Worm (Caenorhabditis elegans): ENCODE measurements around the gene din-1.

Gene din-1

DNA sequence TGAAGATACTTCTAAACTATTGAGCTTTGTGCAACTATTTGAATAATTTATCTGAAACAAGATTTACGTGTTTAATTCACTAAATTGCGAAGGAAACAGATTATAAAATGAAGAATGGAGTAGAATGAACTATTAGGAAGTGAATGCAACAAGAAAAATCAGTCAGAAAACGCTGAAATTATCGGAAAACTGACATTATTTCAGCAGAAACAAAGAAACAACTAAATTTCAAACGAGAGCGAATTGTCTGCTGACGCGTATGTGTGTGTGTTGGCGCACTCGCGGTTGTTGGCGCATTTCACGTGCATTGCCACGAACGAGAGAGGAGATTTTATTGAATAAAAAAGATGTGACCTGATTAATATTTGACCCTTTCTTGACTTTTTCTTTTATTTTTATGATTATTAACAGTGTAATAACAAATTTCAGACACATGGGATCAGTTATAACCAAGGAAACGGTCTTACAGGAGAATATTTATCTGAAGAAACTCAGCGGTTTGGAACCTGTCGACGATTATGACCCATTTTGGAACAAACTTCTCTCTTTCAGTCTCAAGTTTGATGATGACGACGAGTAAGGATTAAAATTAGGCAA is 42.6 kb upstream of the din-1 start, which contains the start of the genes trr-1 and C47D12.2 (continued):
- no peak for TF ChIP-seq Y79H2A.3 (GFP tag; conservative IDR thresholded peaks at IDR 0.05)

DNA sequence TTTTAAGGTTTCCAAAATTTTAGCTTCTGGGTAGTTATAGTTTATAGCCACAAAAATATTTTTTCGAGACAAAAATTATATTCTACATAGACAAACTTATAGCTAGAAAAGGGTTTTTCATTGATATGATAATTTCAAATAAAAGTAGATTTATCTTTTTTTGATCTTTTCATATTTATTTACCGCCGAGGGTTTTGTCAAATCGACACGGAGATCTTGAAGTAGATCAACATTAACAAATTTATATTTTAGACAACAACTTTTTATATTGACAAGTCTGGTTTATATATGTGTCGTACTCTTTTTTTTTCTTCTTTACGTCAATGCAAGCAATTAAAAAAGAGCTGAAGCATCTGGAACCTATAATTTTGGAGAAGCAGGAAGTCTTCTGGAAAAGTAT is 25.4 kb upstream of the din-1 start:
- no peak for TF ChIP-seq tbp1 (GFP tag; optimal IDR thresholded peaks at IDR 0.05)
- no peak for TF ChIP-seq hmg-20 (GFP tag; IDR thresholded peaks at IDR 0.05)
- peak; percentile 55 for TF ChIP-seq madf-8 (GFP tag; conservative IDR thresholded peaks at IDR 0.05)
- TF ChIP-seq him-1 (tag; optimal IDR thresholded peaks at IDR 0.05) = no peak
- no peak for TF ChIP-seq egl-44 (GFP tag; IDR thresholded peaks at IDR 0.05)
- peak; percentile 70 for TF ChIP-seq efl-1 (GFP tag; optimal IDR thresholded peaks at IDR 0.05)
- no peak for TF ChIP-seq nhr-179 (tag; optimal IDR thresholded peaks at IDR 0.05)
- TF ChIP-seq egl-18 (GFP tag; IDR thresholded peaks at IDR 0.05) = no peak
- no peak for TF ChIP-seq F37B4.10 (GFP tag; IDR thresholded peaks at IDR 0.05)
- TF ChIP-seq F55B11.4 (tag; optimal IDR thresholded peaks at IDR 0.05; ENCODE audit: borderline replicate concordance, insufficient read depth) = no peak
- no peak for TF ChIP-seq attf-5 (GFP tag; optimal IDR thresholded peaks at IDR 0.05)
- TF ChIP-seq Y53F4B.3 (GFP tag; IDR thresholded peaks at IDR 0.05) = no peak
- TF ChIP-seq bed-1 (GFP tag; IDR thresholded peaks at IDR 0.05) = no peak
- TF ChIP-seq madf-6 (GFP tag; IDR thresholded peaks at IDR 0.05) = peak; percentile 74
- TF ChIP-seq nfya-1 (tag; optimal IDR thresholded peaks at IDR 0.05; ENCODE audit: borderline replicate concordance, insufficient read depth) = no peak

ce11 chrII:11657079-11657478 is 23.7 kb upstream of the din-1 start, which contains the start of gene nep-1:
Gene nep-1 (minus strand): TSS chrII:11657179.
- TF ChIP-seq nhr-80 (tag; optimal IDR thresholded peaks at IDR 0.05) (no peak), ceh-58 (GFP tag; IDR thresholded peaks at IDR 0.05) (no peak), ceh-79 (tag; optimal IDR thresholded peaks at IDR 0.05) (no peak), cebp-1 (GFP tag; IDR thresholded peaks at IDR 0.05) (no peak), cebp-1 (tag; optimal IDR thresholded peaks at IDR 0.05) (no peak), tbp1 (GFP tag; optimal IDR thresholded peaks at IDR 0.05) (no peak), ceh-40 (GFP tag; IDR thresholded peaks at IDR 0.05) (no peak), lin-40 (tag; optimal IDR thresholded peaks at IDR 0.05) (no peak), K12H6.12 (tag; optimal IDR thresholded peaks at IDR 0.05) (no peak), madf-8 (GFP tag; conservative IDR thresholded peaks at IDR 0.05) (no peak), C17E4.6 (GFP tag; IDR thresholded peaks at IDR 0.05) (no peak), mxl-1 (tag; optimal IDR thresholded peaks at IDR 0.05) (no peak)

DNA sequence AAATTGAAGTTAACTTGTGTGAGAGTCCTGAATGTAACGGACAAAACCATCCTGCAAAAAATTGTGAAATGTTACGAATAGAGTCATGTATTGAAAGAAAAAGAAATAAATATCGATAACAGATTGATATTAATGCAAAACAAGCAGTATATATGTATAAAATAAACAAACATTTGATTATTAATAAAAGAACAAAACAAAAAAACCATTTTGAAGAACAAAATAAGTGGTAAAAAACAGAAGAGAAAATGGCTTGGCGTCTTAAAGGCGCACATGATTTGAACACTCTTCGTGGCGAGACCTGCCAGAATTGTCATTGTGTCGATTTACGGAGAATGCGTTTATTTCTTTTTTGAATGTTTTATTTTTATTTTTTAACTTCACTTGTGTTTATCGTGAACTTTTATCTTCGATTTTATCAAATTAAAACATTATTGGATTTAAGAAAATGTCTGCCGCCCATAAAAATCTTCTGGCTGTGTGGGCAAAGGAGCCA is 19.3 kb upstream of the din-1 start, which contains the start of the genes rad-23 and rpn-12:
TSS of gene rad-23 (minus strand) at position 51 of the 496 bp plus-strand sequence.
TSS of gene rpn-12 (plus strand) at position 446 of the 496 bp plus-strand sequence.
- TF ChIP-seq die-1 (tag; optimal IDR thresholded peaks at IDR 0.05) (no peak), efl-1 (GFP tag; optimal IDR thresholded peaks at IDR 0.05) (no peak), nfyb-1 (GFP tag; IDR thresholded peaks at IDR 0.05) (no peak), hlh-26 (GFP tag; conservative IDR thresholded peaks at IDR 0.05) (no peak), F23B12.7 (tag; optimal IDR thresholded peaks at IDR 0.05; ENCODE audit: insufficient read depth) (peak; percentile 4), mcd-1 (GFP tag; IDR thresholded peaks at IDR 0.05) (no peak), F33H1.4 (GFP tag; IDR thresholded peaks at IDR 0.05) (peak; percentile 83), lin-35 (GFP tag; optimal IDR thresholded peaks at IDR 0.05) (peak in 1 of 3 experiments; percentile 35), nfya-1 (tag; optimal IDR thresholded peaks at IDR 0.05; ENCODE audit: borderline replicate concordance, insufficient read depth) (no peak), nfya-2 (GFP tag; IDR thresholded peaks at IDR 0.05) (no peak), lin-54 (GFP tag; optimal IDR thresholded peaks at IDR 0.05) (peak; percentile 33), egl-18 (GFP tag; IDR thresholded peaks at IDR 0.05) (no peak), T26A5.8 (tag; optimal IDR thresholded peaks at IDR 0.05) (no peak), nhr-80 (tag; optimal IDR thresholded peaks at IDR 0.05) (peak; percentile 18), atf-7 (tag; optimal IDR thresholded peaks at IDR 0.05) (no peak), ets-4 (GFP tag; optimal IDR thresholded peaks at IDR 0.05) (no peak), attf-5 (GFP tag; optimal IDR thresholded peaks at IDR 0.05) (peak; percentile 28), cebp-1 (GFP tag; IDR thresholded peaks at IDR 0.05) (no peak), cebp-1 (tag; optimal IDR thresholded peaks at IDR 0.05) (peak; percentile 15), dpl-1 (GFP tag; optimal IDR thresholded peaks at IDR 0.05) (no peak), Y95B8A.8 (GFP tag; IDR thresholded peaks at IDR 0.05) (no peak), snpc-4 (GFP tag; optimal IDR thresholded peaks at IDR 0.05) (no peak), snpc-4 (tag; optimal IDR thresholded peaks at IDR 0.05) (peak in 3 of 4 experiments; percentile 15 to 69 (median 36)), B0336.3 (GFP tag; IDR thresholded peaks at IDR 0.05) (no peak)
